Fruit fly (Drosophila melanogaster) whole organism, prepupa: ENCODE measurements around the gene Cpr66Cb.

Source experiments
- Blimp-1 ChIP-seq: fragments of 200-800 bp; sonication (Bioruptor generic); optimal IDR thresholded peaks from 3 replicates; lab custom pipeline; 2017; ENCODE audit warnings: missing biosample characterization, missing genetic modification characterization, mild to moderate bottlenecking, moderate library complexity, missing genetic modification reagents
- CG10631 ChIP-seq: fragments of 200-800 bp; sonication (Bioruptor generic); optimal IDR thresholded peaks from 2 replicates; lab custom pipeline; 2016; ENCODE audit warnings: missing biosample characterization, missing genetic modification characterization
- CG10669 ChIP-seq: fragments of 200-800 bp; sonication (Bioruptor generic); optimal IDR thresholded peaks from 3 replicates; lab custom pipeline; 2018; ENCODE audit warnings: missing biosample characterization, mild to moderate bottlenecking, missing genetic modification characterization, moderate library complexity
- CG11294 ChIP-seq: fragments of 200-800 bp; sonication (Bioruptor generic); IDR thresholded peaks from 2 replicates; pipeline ENCODE4 v1.3.6; 2022; ENCODE audit warnings: missing biosample characterization, missing genetic modification characterization
- CG11762 ChIP-seq: fragments of 200-800 bp; sonication (Bioruptor generic); optimal IDR thresholded peaks from 3 replicates; lab custom pipeline; 2016; ENCODE audit warnings: missing biosample characterization, missing genetic modification characterization; ENCODE audit not compliant: insufficient read depth
- CG15336 ChIP-seq: fragments of 200-800 bp; sonication (Bioruptor generic); IDR thresholded peaks from 2 replicates; pipeline ENCODE4 v1.3.6; 2022; ENCODE audit warnings: missing biosample characterization, missing genetic modification characterization
- CG1621 ChIP-seq: fragments of 200-800 bp; sonication (Bioruptor generic); optimal IDR thresholded peaks from 3 replicates; lab custom pipeline; 2018; ENCODE audit warnings: missing biosample characterization, mild to moderate bottlenecking, missing genetic modification characterization
- CG3032 ChIP-seq: fragments of 200-800 bp; optimal IDR thresholded peaks from 2 replicates; lab custom pipeline; 2019; ENCODE audit warnings: missing biosample characterization, mild to moderate bottlenecking, missing genetic modification characterization, moderate library complexity
- CG31627 ChIP-seq: fragments of 200-800 bp; sonication (Bioruptor generic); optimal IDR thresholded peaks from 3 replicates; lab custom pipeline; 2016; ENCODE audit warnings: missing biosample characterization, missing genetic modification characterization
- CG32006 ChIP-seq: fragments of 200-800 bp; sonication (Bioruptor generic); optimal IDR thresholded peaks from 3 replicates; lab custom pipeline; 2017; ENCODE audit warnings: missing biosample characterization, mild to moderate bottlenecking, missing genetic modification characterization
- CG34406 ChIP-seq: fragments of 200-800 bp; sonication (Bioruptor generic); optimal IDR thresholded peaks from 3 replicates; lab custom pipeline; 2016; ENCODE audit warnings: missing biosample characterization, missing genetic modification characterization
- CG3919 ChIP-seq: fragments of 200-800 bp; sonication (Bioruptor generic); optimal IDR thresholded peaks from 3 replicates; lab custom pipeline; 2016; ENCODE audit warnings: missing biosample characterization, missing genetic modification characterization
- CG4318 ChIP-seq: fragments of 200-800 bp; sonication (Bioruptor generic); optimal IDR thresholded peaks from 3 replicates; lab custom pipeline; 2017; ENCODE audit warnings: missing biosample characterization, mild to moderate bottlenecking, missing genetic modification characterization
- CG6163 ChIP-seq: fragments of 200-800 bp; sonication (Bioruptor generic); IDR thresholded peaks from 3 replicates; pipeline ENCODE4 v1.3.6; 2022; ENCODE audit warnings: missing biosample characterization, missing genetic modification characterization
- CG6276 ChIP-seq: fragments of 200-800 bp; sonication (Bioruptor generic); optimal IDR thresholded peaks from 2 replicates; lab custom pipeline; 2017; ENCODE audit warnings: missing biosample characterization, mild to moderate bottlenecking, missing genetic modification characterization
- CG6808 ChIP-seq: fragments of 200-800 bp; sonication (Bioruptor generic); optimal IDR thresholded peaks from 3 replicates; lab custom pipeline; 2017; ENCODE audit warnings: missing biosample characterization, missing genetic modification characterization, mild to moderate bottlenecking, moderate library complexity, missing genetic modification reagents
- CG6854 ChIP-seq: fragments of 200-800 bp; sonication (Bioruptor generic); optimal IDR thresholded peaks from 2 replicates; lab custom pipeline; 2017; ENCODE audit warnings: missing biosample characterization, mild to moderate bottlenecking, missing genetic modification characterization
- CG8119 ChIP-seq: fragments of 200-800 bp; sonication (Bioruptor generic); IDR thresholded peaks from 3 replicates; pipeline ENCODE4 v1.3.6; 2022; ENCODE audit warnings: missing biosample characterization, missing genetic modification characterization
- CG9139 ChIP-seq: fragments of 200-800 bp; sonication (Bioruptor generic); optimal IDR thresholded peaks from 3 replicates; lab custom pipeline; 2017; ENCODE audit warnings: missing biosample characterization, mild to moderate bottlenecking, missing genetic modification characterization
- Eip75B ChIP-seq: fragments of 200-800 bp; sonication (Bioruptor generic); optimal IDR thresholded peaks from 3 replicates; lab custom pipeline; 2016; ENCODE audit warnings: missing biosample characterization, missing genetic modification characterization
- Eip78C ChIP-seq: fragments of 200-800 bp; sonication (Bioruptor generic); peaks from one replicate; lab custom pipeline; 2016; ENCODE audit warnings: missing biosample characterization, missing genetic modification characterization
- Ets21C ChIP-seq: fragments of 200-800 bp; sonication (Bioruptor generic); optimal IDR thresholded peaks from 3 replicates; lab custom pipeline; 2016; ENCODE audit warnings: missing biosample characterization, missing genetic modification characterization
- Ets96B ChIP-seq: fragments of 200-800 bp; optimal IDR thresholded peaks from 2 replicates; lab custom pipeline; 2019; ENCODE audit warnings: missing biosample characterization, mild to moderate bottlenecking, missing genetic modification characterization, moderate library complexity
- Gug ChIP-seq: fragments of 200-800 bp; sonication (Bioruptor generic); IDR thresholded peaks from 2 replicates; pipeline ENCODE4 v1.3.6; 2022; ENCODE audit warnings: missing biosample characterization, missing genetic modification characterization
- Hr38 ChIP-seq: sonication (Bioruptor generic); optimal IDR thresholded peaks from 2 replicates; lab custom pipeline; 2016; ENCODE audit warnings: missing biosample characterization, missing genetic modification characterization
- Hr39 ChIP-seq: fragments of 200-800 bp; sonication (Bioruptor generic); optimal IDR thresholded peaks from 2 replicates; lab custom pipeline; 2016; ENCODE audit warnings: missing biosample characterization, missing genetic modification characterization
- Hr4 ChIP-seq: fragments of 200-800 bp; sonication (Bioruptor generic); optimal IDR thresholded peaks from 3 replicates; lab custom pipeline; 2016; ENCODE audit warnings: missing biosample characterization, missing genetic modification characterization
- Lpt ChIP-seq: fragments of 200-800 bp; sonication (Bioruptor generic); optimal IDR thresholded peaks from 3 replicates; lab custom pipeline; 2016; ENCODE audit warnings: missing biosample characterization, missing genetic modification characterization
- Met ChIP-seq: fragments of 200-800 bp; sonication (Bioruptor generic); optimal IDR thresholded peaks from 3 replicates; lab custom pipeline; 2016; ENCODE audit warnings: missing biosample characterization, missing genetic modification characterization
- OdsH ChIP-seq: fragments of 200-800 bp; sonication (Bioruptor generic); optimal IDR thresholded peaks from 3 replicates; lab custom pipeline; 2016; ENCODE audit warnings: missing biosample characterization, missing genetic modification characterization
- Smox ChIP-seq: fragments of 200-800 bp; sonication (Bioruptor generic); optimal IDR thresholded peaks from 3 replicates; lab custom pipeline; 2016; ENCODE audit warnings: missing biosample characterization, missing genetic modification characterization
- Sox102F ChIP-seq: fragments of 200-800 bp; sonication (Bioruptor generic); optimal IDR thresholded peaks from 2 replicates; lab custom pipeline; 2016; ENCODE audit warnings: missing biosample characterization, mild to moderate bottlenecking, missing genetic modification characterization
- Sox14 ChIP-seq: fragments of 200-800 bp; sonication (Bioruptor generic); optimal IDR thresholded peaks from 3 replicates; lab custom pipeline; 2016; ENCODE audit warnings: missing biosample characterization, missing genetic modification characterization
- achi ChIP-seq: fragments of 200-800 bp; sonication (Bioruptor generic); optimal IDR thresholded peaks from 3 replicates; lab custom pipeline; 2016; ENCODE audit warnings: missing biosample characterization, missing genetic modification characterization
- acj6 ChIP-seq: fragments of 200-800 bp; sonication (Bioruptor generic); optimal IDR thresholded peaks from 3 replicates; lab custom pipeline; 2016; ENCODE audit warnings: missing biosample characterization, missing genetic modification characterization
- cyc ChIP-seq: fragments of 200-800 bp; sonication (Bioruptor generic); optimal IDR thresholded peaks from 3 replicates; lab custom pipeline; 2016; ENCODE audit warnings: missing biosample characterization, missing genetic modification characterization
- dac ChIP-seq: fragments of 200-800 bp; sonication (Bioruptor generic); optimal IDR thresholded peaks from 2 replicates; lab custom pipeline; 2017; ENCODE audit warnings: missing biosample characterization, mild to moderate bottlenecking, missing genetic modification characterization
- dsx ChIP-seq: fragments of 200-800 bp; optimal IDR thresholded peaks from 3 replicates; lab custom pipeline; 2019; ENCODE audit warnings: missing biosample characterization, mild to moderate bottlenecking, missing genetic modification characterization, moderate library complexity; ENCODE audit not compliant: poor library complexity, severe bottlenecking
- esn ChIP-seq: fragments of 200-800 bp; sonication (Bioruptor generic); optimal IDR thresholded peaks from 2 replicates; lab custom pipeline; 2016; ENCODE audit warnings: missing biosample characterization, mild to moderate bottlenecking, missing genetic modification characterization, moderate library complexity
- fd85E ChIP-seq: fragments of 200-800 bp; sonication (Bioruptor generic); optimal IDR thresholded peaks from 3 replicates; lab custom pipeline; 2016; ENCODE audit warnings: missing biosample characterization, missing genetic modification characterization
- fkh ChIP-seq: fragments of 200-800 bp; sonication (Bioruptor generic); optimal IDR thresholded peaks from 3 replicates; lab custom pipeline; 2017; ENCODE audit warnings: missing biosample characterization, mild to moderate bottlenecking, missing genetic modification characterization, moderate library complexity
- lz ChIP-seq: fragments of 200-800 bp; sonication (Bioruptor generic); optimal IDR thresholded peaks from 3 replicates; lab custom pipeline; 2016; ENCODE audit warnings: missing biosample characterization, missing genetic modification characterization
- net ChIP-seq: fragments of 200-800 bp; sonication (Bioruptor generic); optimal IDR thresholded peaks from 3 replicates; lab custom pipeline; 2016; ENCODE audit warnings: missing biosample characterization, missing genetic modification characterization
- pdm3 ChIP-seq: fragments of 200-800 bp; sonication (Bioruptor generic); optimal IDR thresholded peaks from 3 replicates; lab custom pipeline; 2016; ENCODE audit warnings: missing biosample characterization, missing genetic modification characterization
- salr ChIP-seq, 2 experiments: fragments of 200-800 bp; sonication (Bioruptor generic); optimal IDR thresholded peaks; 3 replicates each; lab custom pipeline; 2016 to 2018; ENCODE audit warnings: missing biosample characterization in 2 of 2, missing genetic modification characterization in 2 of 2, mild to moderate bottlenecking in 1 of 2
- spab ChIP-seq: fragments of 200-800 bp; sonication (Bioruptor generic); optimal IDR thresholded peaks from 2 replicates; lab custom pipeline; 2017; ENCODE audit warnings: missing biosample characterization, mild to moderate bottlenecking, missing genetic modification characterization, missing genetic modification reagents
- svp ChIP-seq: fragments of 200-800 bp; sonication (Bioruptor generic); peaks from one replicate; lab custom pipeline; 2016; ENCODE audit warnings: missing biosample characterization, missing genetic modification characterization
- vri ChIP-seq: fragments of 200-800 bp; sonication (Bioruptor generic); optimal IDR thresholded peaks from 3 replicates; lab custom pipeline; 2016; ENCODE audit warnings: missing biosample characterization, mild to moderate bottlenecking, missing genetic modification characterization

Gene Cpr66Cb

DNA sequence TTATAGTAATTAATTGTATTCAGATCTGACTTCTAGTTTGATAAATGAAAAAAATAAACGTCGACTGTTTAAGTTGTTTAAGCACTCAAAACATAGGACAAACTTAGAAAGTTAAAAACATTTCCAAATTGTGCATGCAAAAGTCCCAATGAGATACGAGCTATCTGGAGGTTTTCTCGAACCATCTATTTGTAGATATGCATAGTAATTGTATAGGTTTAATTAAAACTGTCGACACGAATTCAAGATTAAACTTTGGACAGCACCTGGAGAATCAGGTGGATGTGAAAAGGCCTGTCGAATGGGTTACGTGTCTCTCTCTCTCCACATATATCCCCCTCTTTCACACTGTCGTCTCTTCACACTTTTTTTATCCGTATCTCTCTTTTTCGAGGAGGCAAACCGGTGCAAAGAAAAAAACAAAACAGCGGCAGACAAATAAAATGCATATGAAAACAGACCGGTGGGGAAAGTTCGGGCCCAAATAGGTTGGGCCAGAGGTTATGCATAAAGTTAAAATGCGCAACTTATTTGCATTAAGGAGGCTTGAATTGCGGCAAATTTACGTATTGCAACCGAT lies 23.7 kb downstream of the Cpr66Cb start (continued):
- TF ChIP-seq CG1621 (tag; lab: Kevin White, UChicago) (peak; percentile 48), spab (GFP tag; lab: Kevin White, UChicago) (peak; percentile 66), achi (GFP tag; lab: Kevin White, UChicago) (no peak), CG11294 (GFP tag; lab: Robert Waterston, UW) (peak; percentile 8; the same call in 1 of the 2 replicates), CG3032 (tag; lab: Kevin White, UChicago) (peak; percentile 25), CG6163 (peak; percentile 33; the same call in 2 of the 3 replicates), lz (GFP tag; lab: Kevin White, UChicago) (no peak), Ets96B (tag; lab: Kevin White, UChicago) (peak; percentile 47), net (GFP tag; lab: Kevin White, UChicago) (no peak), CG8119 (peak; percentile 61; the same call in 2 of the 3 replicates), Lpt (GFP tag; lab: Kevin White, UChicago) (peak; percentile 26), acj6 (no peak), dsx (GFP tag; lab: Kevin White, UChicago) (peak; percentile 20)

DNA sequence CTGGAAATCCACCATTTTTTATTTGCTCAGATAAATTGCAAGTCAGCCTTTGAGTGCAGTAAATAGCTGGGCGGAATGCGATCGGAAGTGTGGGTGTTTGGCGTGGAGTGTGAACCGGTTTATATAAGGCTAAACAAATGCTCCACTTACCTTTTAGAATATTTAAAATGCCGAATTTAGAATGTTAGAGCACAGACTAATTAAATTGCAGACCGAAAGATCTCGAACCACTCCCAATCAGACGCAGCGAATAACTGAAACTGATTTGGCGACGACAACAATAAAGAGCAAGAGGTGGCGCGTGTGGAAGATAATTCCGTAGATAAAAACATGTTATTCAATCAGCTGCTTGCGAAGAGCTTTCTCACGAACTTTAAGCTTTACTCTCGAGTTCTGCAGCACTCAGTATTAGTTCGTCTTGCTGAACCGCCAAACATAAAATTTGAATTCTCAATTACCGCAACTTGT lies 24.2 kb downstream of the Cpr66Cb start, which contains the start of gene Idh:
Gene Idh (minus strand): TSS at position 264 of the 468 bp plus-strand sequence.
- TF ChIP-seq Sox14 (GFP tag; lab: Kevin White, UChicago) (no peak), CG32006 (no peak), CG4318 (no peak), fd85E (GFP tag; lab: Kevin White, UChicago) (no peak), salr (GFP tag; optimal IDR thresholded peaks at IDR 0.05; lab: Kevin White, UChicago) (no peak), CG31627 (GFP tag; lab: Kevin White, UChicago) (no peak), CG3032 (tag; lab: Kevin White, UChicago) (no peak), net (GFP tag; lab: Kevin White, UChicago) (peak; percentile 63), OdsH (GFP tag; lab: Kevin White, UChicago) (no peak), CG6808 (GFP tag; lab: Kevin White, UChicago) (peak; percentile 12), Sox102F (GFP tag; lab: Kevin White, UChicago) (peak; percentile 58), svp (peak; percentile 84), Hr39 (GFP tag; lab: Kevin White, UChicago) (no peak), CG6854 (GFP tag; lab: Kevin White, UChicago) (peak; percentile 40), lz (GFP tag; lab: Kevin White, UChicago) (no peak), CG8119 (no peak), Blimp-1 (peak; percentile 25), CG9139 (GFP tag; lab: Kevin White, UChicago) (no peak), CG10631 (no peak), CG34406 (peak; percentile 18), CG15336 (GFP tag; lab: Robert Waterston, UW) (peak; percentile 50; the same call in 1 of the 2 replicates), Hr38 (GFP tag; lab: Kevin White, UChicago) (no peak), esn (peak; percentile 57), Smox (GFP tag; lab: Kevin White, UChicago) (no peak), Eip75B (GFP tag; lab: Kevin White, UChicago) (peak; percentile 63), fkh (GFP tag; lab: Kevin White, UChicago) (no peak), Gug (GFP tag; lab: Robert Waterston, UW) (no peak), CG3919 (peak; percentile 17), vri (peak; percentile 79), achi (GFP tag; lab: Kevin White, UChicago) (no peak), CG11762 (GFP tag; lab: Kevin White, UChicago) (no peak), Eip78C (peak; percentile 82), cyc (GFP tag; lab: Kevin White, UChicago) (no peak), CG10669 (GFP tag; lab: Kevin White, UChicago) (no peak), Met (peak; percentile 20), dsx (GFP tag; lab: Kevin White, UChicago) (peak; percentile 24), dac (no peak), Ets21C (no peak), pdm3 (GFP tag; lab: Kevin White, UChicago) (no peak), acj6 (no peak), CG6276 (GFP tag; lab: Kevin White, UChicago) (peak; percentile 47), Hr4 (no peak), Ets96B (tag; lab: Kevin White, UChicago) (no peak)
